Worm (Caenorhabditis elegans) whole organism, young adult: ENCODE results near the gene F26D2.13.

Source experiments
- B0035.1 ChIP-seq: sonication (generic microtip); optimal IDR thresholded peaks from 2 replicates; lab custom pipeline; 2016; ENCODE audit warnings: missing genetic modification characterization, mild to moderate bottlenecking, missing compliant biosample characterization, missing genotype, missing genetic modification reagents
- B0336.3 ChIP-seq: fragments of 200-800 bp; sonication (Bioruptor generic); IDR thresholded peaks from 2 replicates; pipeline ENCODE4 v1.3.6; 2022; ENCODE audit warnings: missing genetic modification characterization, missing compliant biosample characterization
- C06A6.2 ChIP-seq: fragments of 200-800 bp; sonication (Bioruptor generic); conservative IDR thresholded peaks from 2 replicates; pipeline ENCODE4 v1.3.6; 2022; ENCODE audit warnings: missing genetic modification characterization, missing compliant biosample characterization
- C17E4.6 ChIP-seq: fragments of 200-800 bp; sonication (Bioruptor generic); IDR thresholded peaks from 2 replicates; pipeline ENCODE4 v1.3.6; 2022; ENCODE audit warnings: missing genetic modification reagents, missing genetic modification characterization, missing compliant biosample characterization
- D2030.7 ChIP-seq: fragments of 200-800 bp; sonication (Bioruptor generic); IDR thresholded peaks from 2 replicates; pipeline ENCODE4 v1.3.6; 2022; ENCODE audit warnings: missing genetic modification reagents, missing genetic modification characterization, missing compliant biosample characterization
- F23B12.7 ChIP-seq: sonication (generic microtip); optimal IDR thresholded peaks from 2 replicates; lab custom pipeline; 2017; ENCODE audit warnings: missing genetic modification characterization, mild to moderate bottlenecking, missing compliant biosample characterization, antibody characterized with exemption, moderate library complexity; ENCODE audit not compliant: insufficient read depth
- F37B4.10 ChIP-seq: fragments of 200-800 bp; sonication (Bioruptor generic); IDR thresholded peaks from 2 replicates; pipeline ENCODE4 v1.3.6; 2022; ENCODE audit warnings: missing genetic modification characterization, missing compliant biosample characterization
- F39B2.1 ChIP-seq: fragments of 200-800 bp; sonication (Bioruptor generic); IDR thresholded peaks from 2 replicates; pipeline ENCODE4 v1.3.6; 2022; ENCODE audit warnings: missing genetic modification reagents, missing genetic modification characterization, missing compliant biosample characterization
- F49E8.2 ChIP-seq: sonication (generic microtip); optimal IDR thresholded peaks from 3 replicates; lab custom pipeline; 2017; ENCODE audit warnings: missing genetic modification characterization, mild to moderate bottlenecking, missing compliant biosample characterization, antibody characterized with exemption, moderate library complexity; ENCODE audit not compliant: insufficient read depth
- K11D2.4 ChIP-seq: fragments of 200-800 bp; sonication (Bioruptor generic); IDR thresholded peaks from 2 replicates; pipeline ENCODE4 v1.3.6; 2022; ENCODE audit warnings: missing genetic modification reagents, missing genetic modification characterization, missing compliant biosample characterization
- Y56A3A.18 ChIP-seq: fragments of 200-800 bp; sonication (Bioruptor generic); IDR thresholded peaks from 2 replicates; pipeline ENCODE4 v1.3.6; 2022; ENCODE audit warnings: missing genetic modification reagents, missing genetic modification characterization, missing compliant biosample characterization
- akir-1 ChIP-seq: fragments of 200-800 bp; sonication (Bioruptor generic); optimal IDR thresholded peaks from 2 replicates; lab custom pipeline; 2018; ENCODE audit warnings: mild to moderate bottlenecking, missing genetic modification characterization, moderate library complexity, missing compliant biosample characterization
- ama-1 ChIP-seq, 3 experiments: fragments of 150-350 bp in 1 of 3; sonication (generic microtip) in 2 of 3; optimal IDR thresholded peaks; 2 replicates each; lab custom pipeline; 2014 to 2018; ENCODE audit warnings: missing biosample characterization in 2 of 3, missing genetic modification characterization in 2 of 3, missing genetic modification reagents in 2 of 3
- attf-3 ChIP-seq: fragments of 200-800 bp; sonication (Bioruptor generic); conservative IDR thresholded peaks from 2 replicates; pipeline ENCODE4 v1.3.6; 2022; ENCODE audit warnings: missing genetic modification reagents, missing genetic modification characterization, missing compliant biosample characterization
- ceh-27 ChIP-seq: fragments of 200-800 bp; sonication (Bioruptor generic); optimal IDR thresholded peaks from 2 replicates; lab custom pipeline; 2018; ENCODE audit warnings: mild to moderate bottlenecking, missing genetic modification characterization, moderate library complexity, missing compliant biosample characterization
- ceh-58 ChIP-seq: fragments of 200-800 bp; sonication (Bioruptor generic); IDR thresholded peaks from 2 replicates; pipeline ENCODE4 v1.3.6; 2022; ENCODE audit warnings: missing genetic modification characterization, missing compliant biosample characterization
- egl-44 ChIP-seq: fragments of 200-800 bp; sonication (Bioruptor generic); IDR thresholded peaks from 2 replicates; pipeline ENCODE4 v1.3.6; 2022; ENCODE audit warnings: missing genetic modification reagents, missing genetic modification characterization, missing compliant biosample characterization
- egrh-3 ChIP-seq: fragments of 200-800 bp; sonication (Bioruptor generic); IDR thresholded peaks from 2 replicates; pipeline ENCODE4 v1.3.6; 2022; ENCODE audit warnings: missing genetic modification reagents, missing genetic modification characterization, missing compliant biosample characterization
- ekl-4 ChIP-seq: fragments of 200-800 bp; sonication (Bioruptor generic); IDR thresholded peaks from 2 replicates; pipeline ENCODE4 v1.3.6; 2022; ENCODE audit warnings: missing genetic modification reagents, missing genetic modification characterization, missing compliant biosample characterization
- hlh-12 ChIP-seq: sonication (generic microtip); optimal IDR thresholded peaks from 2 replicates; lab custom pipeline; 2016; ENCODE audit warnings: missing genetic modification characterization, missing compliant biosample characterization
- hmg-20 ChIP-seq: fragments of 200-800 bp; sonication (Bioruptor generic); IDR thresholded peaks from 2 replicates; pipeline ENCODE4 v1.3.6; 2022; ENCODE audit warnings: missing genetic modification reagents, missing genetic modification characterization, missing compliant biosample characterization
- lin-40 ChIP-seq: sonication (generic microtip); optimal IDR thresholded peaks from 2 replicates; lab custom pipeline; 2016; ENCODE audit warnings: missing genetic modification characterization, mild to moderate bottlenecking, missing compliant biosample characterization, missing genotype, missing genetic modification reagents
- lin-54 ChIP-seq: fragments of 200-800 bp; sonication (Bioruptor generic); optimal IDR thresholded peaks from 2 replicates; lab custom pipeline; 2018; ENCODE audit warnings: mild to moderate bottlenecking, missing genetic modification characterization, missing compliant biosample characterization
- mxl-1 ChIP-seq: sonication (generic microtip); optimal IDR thresholded peaks from 2 replicates; lab custom pipeline; 2016; ENCODE audit warnings: missing genetic modification characterization, missing compliant biosample characterization
- nfya-1 ChIP-seq: sonication (generic microtip); optimal IDR thresholded peaks from 2 replicates; lab custom pipeline; 2017; ENCODE audit warnings: antibody characterized with exemption, missing compliant biosample characterization, missing genetic modification characterization, borderline replicate concordance; ENCODE audit not compliant: insufficient read depth
- nhr-120 ChIP-seq: fragments of 200-800 bp; sonication (Bioruptor generic); IDR thresholded peaks from 2 replicates; pipeline ENCODE4 v1.3.6; 2022; ENCODE audit warnings: missing genetic modification characterization, missing compliant biosample characterization
- rpc-1 ChIP-seq, 2 experiments: fragments of 150-350 bp in 1 of 2; sonication (generic microtip) in 1 of 2; optimal IDR thresholded peaks; 2 replicates each; lab custom pipeline; 2014 to 2018; ENCODE audit warnings: missing biosample characterization in 1 of 2, missing genetic modification characterization in 1 of 2, missing genetic modification reagents in 1 of 2, missing genotype in 1 of 2
- snpc-1.1 ChIP-seq: sonication (generic microtip); optimal IDR thresholded peaks from 2 replicates; lab custom pipeline; 2017; ENCODE audit warnings: missing genetic modification characterization, mild to moderate bottlenecking, missing compliant biosample characterization, antibody characterized with exemption, moderate library complexity, missing genotype, missing genetic modification reagents; ENCODE audit not compliant: insufficient read depth
- snpc-1.3 ChIP-seq: sonication (generic microtip); optimal IDR thresholded peaks from 2 replicates; lab custom pipeline; 2017; ENCODE audit warnings: missing genetic modification characterization, mild to moderate bottlenecking, missing compliant biosample characterization, antibody characterized with exemption, moderate library complexity, missing genotype, missing genetic modification reagents; ENCODE audit not compliant: insufficient read depth
- somi-1 ChIP-seq: fragments of 200-800 bp; sonication (Bioruptor generic); optimal IDR thresholded peaks from 2 replicates; lab custom pipeline; 2018; ENCODE audit warnings: mild to moderate bottlenecking, missing genetic modification characterization, missing compliant biosample characterization
- tbx-9 ChIP-seq: sonication (generic microtip); optimal IDR thresholded peaks from 2 replicates; lab custom pipeline; 2016; ENCODE audit warnings: borderline replicate concordance, missing genetic modification characterization, inconsistent platforms, missing compliant biosample characterization
- unc-130 ChIP-seq: sonication (generic microtip); optimal IDR thresholded peaks from 2 replicates; lab custom pipeline; 2016; ENCODE audit warnings: missing genetic modification reagents, missing genetic modification characterization, missing compliant biosample characterization
- xnd-1 ChIP-seq: sonication (generic microtip); optimal IDR thresholded peaks from 2 replicates; lab custom pipeline; 2016; ENCODE audit warnings: missing genotype, missing genetic modification reagents, missing genetic modification characterization, missing compliant biosample characterization

The F26D2.13 gene

ce11 chrV:16433471-16433870, 1.9 kb downstream of the F26D2.13 start, which contains the start of gene clec-234:
clec-234 (minus strand) TSS chrV:16433571.
- TF ChIP-seq snpc-1.3 (no peak), nhr-120 (GFP tag; lab: Robert Waterston, UW) (no peak), ekl-4 (GFP tag; lab: Robert Waterston, UW) (no peak)

ce11 chrV:16429940-16430339, 5.5 kb downstream of the F26D2.13 start, which contains the start of gene str-73:
str-73 (plus strand) TSS chrV:16430240.
- TF ChIP-seq tbx-9 (tag; lab: Kevin White, UChicago) (no peak), akir-1 (no peak), nfya-1 (no peak)

ce11 chrV:16429503-16429902, 5.9 kb downstream of the F26D2.13 start, which contains the start of gene F26D2.10:
F26D2.10 (minus strand) TSS chrV:16429603.
- TF ChIP-seq lin-54: no peak
- TF ChIP-seq, all 124 proteins: peak for 0

ce11 chrV:16424428-16424827, 11.0 kb downstream of the F26D2.13 start, which contains the start of gene srw-29:
srw-29 (minus strand) TSS chrV:16424528.
- TF ChIP-seq ama-1 (optimal IDR thresholded peaks at IDR 0.05; lab: Kevin White, UChicago) (no peak), ama-1 (GFP tag; optimal IDR thresholded peaks at IDR 0.05; lab: Kevin White, UChicago) (no peak), xnd-1 (tag; lab: Kevin White, UChicago) (no peak), F39B2.1 (GFP tag; lab: Robert Waterston, UW) (no peak), F37B4.10 (GFP tag; lab: Robert Waterston, UW) (no peak), rpc-1 (optimal IDR thresholded peaks at IDR 0.05; lab: Kevin White, UChicago) (no peak), rpc-1 (tag; optimal IDR thresholded peaks at IDR 0.05; lab: Kevin White, UChicago) (no peak), somi-1 (GFP tag; lab: Kevin White, UChicago) (no peak), egrh-3 (GFP tag; lab: Robert Waterston, UW) (no peak)

ce11 chrV:16420696-16421095, 14.7 kb downstream of the F26D2.13 start, which contains the start of gene srw-48:
srw-48 (plus strand) TSS chrV:16420996.
- TF ChIP-seq K11D2.4 (GFP tag; lab: Robert Waterston, UW) (no peak), B0035.1 (no peak), mxl-1 (no peak), lin-40 (tag; lab: Kevin White, UChicago) (no peak), F49E8.2 (tag; lab: Kevin White, UChicago) (no peak), D2030.7 (GFP tag; lab: Robert Waterston, UW) (no peak), egl-44 (GFP tag; lab: Robert Waterston, UW) (no peak), lin-54 (no peak)

ce11 chrV:16419769-16420168, 15.6 kb downstream of the F26D2.13 start, which contains the start of gene F26D2.16:
F26D2.16 (minus strand) TSS chrV:16419869.
- TF ChIP-seq F23B12.7 (tag; lab: Kevin White, UChicago) (no peak), C17E4.6 (GFP tag; lab: Robert Waterston, UW) (no peak), C06A6.2 (GFP tag; lab: Robert Waterston, UW) (no peak), Y56A3A.18 (GFP tag; lab: Robert Waterston, UW) (no peak), snpc-1.1 (tag; lab: Kevin White, UChicago) (no peak), ceh-27 (GFP tag; lab: Kevin White, UChicago) (no peak), hlh-12 (tag; lab: Kevin White, UChicago) (no peak), hmg-20 (GFP tag; lab: Robert Waterston, UW) (no peak), ceh-58 (GFP tag; lab: Robert Waterston, UW) (no peak), B0336.3 (no peak), attf-3 (GFP tag; lab: Robert Waterston, UW) (no peak), unc-130 (GFP tag; lab: Kevin White, UChicago) (no peak)
